Fruit fly (Drosophila melanogaster): ENCODE data around the gene CG1440.

The CG1440 gene

dm6 chrX:8466729-8467215 is 29.9 kb downstream of the CG1440 start:
- TF ChIP-seq Vsx2 (GFP tag; optimal IDR thresholded peaks at IDR 0.05; ENCODE audit: partially characterized antibody) = no peak
- no peak for TF ChIP-seq pan (optimal IDR thresholded peaks at IDR 0.05)

dm6 chrX:8468962-8469459 is 32.2 kb downstream of the CG1440 start, which contains the start of gene CG12116:
Gene CG12116 (minus strand): TSS chrX:8469012.
- no peak for TF ChIP-seq GATAd (GFP tag; optimal IDR thresholded peaks at IDR 0.05)
- no peak for TF ChIP-seq sage (GFP tag; optimal IDR thresholded peaks at IDR 0.05)
- no peak for TF ChIP-seq Dfd (GFP tag; optimal IDR thresholded peaks at IDR 0.05)
- no peak for TF ChIP-seq brk (GFP tag; optimal IDR thresholded peaks at IDR 0.05)
- TF ChIP-seq fru (GFP tag; optimal IDR thresholded peaks at IDR 0.05) = peak; percentile 65
- peak; percentile 71 for TF ChIP-seq ey (GFP tag; optimal IDR thresholded peaks at IDR 0.05)
- TF ChIP-seq Rel (GFP tag; optimal IDR thresholded peaks at IDR 0.05) = no peak
- peak; percentile 80 for TF ChIP-seq Rel (tag; optimal IDR thresholded peaks at IDR 0.05)
- no peak for TF ChIP-seq Dif (GFP tag; optimal IDR thresholded peaks at IDR 0.05; ENCODE audit: partially characterized antibody)
- peak; percentile 66 for TF ChIP-seq rgr (GFP tag; optimal IDR thresholded peaks at IDR 0.05)
- no peak for TF ChIP-seq CrebA (GFP tag; optimal IDR thresholded peaks at IDR 0.05; ENCODE audit: borderline replicate concordance)
- TF ChIP-seq Abd-B (GFP tag; optimal IDR thresholded peaks at IDR 0.05) = no peak
- no peak for TF ChIP-seq lola (GFP tag; optimal IDR thresholded peaks at IDR 0.05)
- no peak for TF ChIP-seq pan (optimal IDR thresholded peaks at IDR 0.05)
- peak; percentile 9 for TF ChIP-seq psq (GFP tag; optimal IDR thresholded peaks at IDR 0.05)
- TF ChIP-seq br (GFP tag; optimal IDR thresholded peaks at IDR 0.05) = peak; percentile 53
- peak in 1 of 2 experiments; percentile 61 for TF ChIP-seq foxo (GFP tag; optimal IDR thresholded peaks at IDR 0.05)
- peak; percentile 62 for TF ChIP-seq OdsH (GFP tag; optimal IDR thresholded peaks at IDR 0.05)
- TF ChIP-seq dsf (GFP tag; optimal IDR thresholded peaks at IDR 0.05; ENCODE audit: borderline replicate concordance) = no peak
- TF ChIP-seq Hnf4 (GFP tag; optimal IDR thresholded peaks at IDR 0.05) = peak; percentile 42
- TF ChIP-seq dmrt93B (GFP tag; optimal IDR thresholded peaks at IDR 0.05) = no peak
- no peak for TF ChIP-seq Hr83 (GFP tag; optimal IDR thresholded peaks at IDR 0.05; ENCODE audit: poor library complexity, severe bottlenecking)
- TF ChIP-seq dl (GFP tag; optimal IDR thresholded peaks at IDR 0.05; ENCODE audit: insufficient read depth in 1 of 2, partially characterized antibody in 2 of 2) = no peak
- TF ChIP-seq CG9705 (GFP tag; optimal IDR thresholded peaks at IDR 0.05) = no peak
- TF ChIP-seq Sp1 (GFP tag; optimal IDR thresholded peaks at IDR 0.05) = no peak
- TF ChIP-seq N (GFP tag; optimal IDR thresholded peaks at IDR 0.05) = no peak
- no peak for TF ChIP-seq Mio (GFP tag; optimal IDR thresholded peaks at IDR 0.05)
- no peak for TF ChIP-seq Jra (GFP tag; optimal IDR thresholded peaks at IDR 0.05)
- no peak for TF ChIP-seq jim (GFP tag; optimal IDR thresholded peaks at IDR 0.05)
- TF ChIP-seq usp (GFP tag; optimal IDR thresholded peaks at IDR 0.05) = no peak
- TF ChIP-seq CG32264 (GFP tag; optimal IDR thresholded peaks at IDR 0.05) = no peak
- TF ChIP-seq h (GFP tag; optimal IDR thresholded peaks at IDR 0.05) = peak; percentile 64
- no peak for TF ChIP-seq Vsx2 (GFP tag; optimal IDR thresholded peaks at IDR 0.05; ENCODE audit: partially characterized antibody)
- TF ChIP-seq woc (GFP tag; optimal IDR thresholded peaks at IDR 0.05) = no peak
- no peak for TF ChIP-seq sv (GFP tag; optimal IDR thresholded peaks at IDR 0.05)
- peak; percentile 35 for TF ChIP-seq HLH106 (tag; optimal IDR thresholded peaks at IDR 0.05)
- TF ChIP-seq Myc (optimal IDR thresholded peaks at IDR 0.05) = no peak
- no peak for TF ChIP-seq Hr78 (GFP tag; optimal IDR thresholded peaks at IDR 0.05)
- TF ChIP-seq tai (GFP tag; optimal IDR thresholded peaks at IDR 0.05) = no peak

dm6 chrX:8469606-8470005 is 32.7 kb downstream of the CG1440 start:
- TF ChIP-seq lola (GFP tag; optimal IDR thresholded peaks at IDR 0.05) = no peak
- TF ChIP-seq Rel (GFP tag; optimal IDR thresholded peaks at IDR 0.05) = no peak
- peak; percentile 84 for TF ChIP-seq Rel (tag; optimal IDR thresholded peaks at IDR 0.05)

All from whole organism, wandering third instar larva.